Fruit fly (Drosophila melanogaster) whole organism, embryonic: ENCODE results near the gene Arp2.

ENCODE experiments used
- Bdp1 ChIP-seq: fragments of 200-800 bp; sonication (Bioruptor generic); optimal IDR thresholded peaks from 3 replicates; lab custom pipeline; 2016; ENCODE audit warnings: missing biosample characterization, missing genetic modification characterization
- CG1024 ChIP-seq: fragments of 200-800 bp; sonication (Bioruptor generic); IDR thresholded peaks from 2 replicates; pipeline ENCODE4 v1.3.6; 2022; ENCODE audit warnings: missing biosample characterization, missing genetic modification characterization
- CG10979 ChIP-seq: fragments of 200-800 bp; sonication (Bioruptor generic); optimal IDR thresholded peaks from 2 replicates; lab custom pipeline; 2018; ENCODE audit warnings: missing biosample characterization, mild to moderate bottlenecking, missing genetic modification characterization, moderate library complexity
- CG11085 ChIP-seq: fragments of 200-800 bp; sonication (Bioruptor generic); IDR thresholded peaks from 2 replicates; pipeline ENCODE4 v1.3.6; 2022; ENCODE audit warnings: missing biosample characterization, missing genetic modification characterization
- CG12155 ChIP-seq: fragments of 200-800 bp; sonication (Bioruptor generic); optimal IDR thresholded peaks from 3 replicates; lab custom pipeline; 2016; ENCODE audit warnings: missing biosample characterization, missing genetic modification characterization
- CG15073 ChIP-seq: fragments of 200-800 bp; sonication (Bioruptor generic); optimal IDR thresholded peaks from 2 replicates; lab custom pipeline; 2016; ENCODE audit warnings: missing biosample characterization, missing genetic modification characterization
- CG2889 ChIP-seq: fragments of 200-800 bp; sonication (Bioruptor generic); IDR thresholded peaks from 3 replicates; pipeline ENCODE4 v1.3.6; 2022; ENCODE audit warnings: missing biosample characterization, missing genetic modification characterization
- CG30431 ChIP-seq: fragments of 200-800 bp; sonication (Bioruptor generic); optimal IDR thresholded peaks from 2 replicates; lab custom pipeline; 2017; ENCODE audit warnings: missing biosample characterization, missing genetic modification characterization
- CG3065 ChIP-seq: fragments of 200-800 bp; sonication (Bioruptor generic); optimal IDR thresholded peaks from 2 replicates; lab custom pipeline; 2016; ENCODE audit warnings: missing biosample characterization, missing genetic modification characterization
- CG5245 ChIP-seq: fragments of 200-800 bp; sonication (Bioruptor generic); optimal IDR thresholded peaks from 3 replicates; lab custom pipeline; 2016; ENCODE audit warnings: missing biosample characterization, missing genetic modification characterization
- CG7928 ChIP-seq: fragments of 200-800 bp; sonication (Bioruptor generic); optimal IDR thresholded peaks from 2 replicates; lab custom pipeline; 2017; ENCODE audit warnings: missing biosample characterization, mild to moderate bottlenecking, missing genetic modification characterization
- CG8478 ChIP-seq: fragments of >200 bp; optimal IDR thresholded peaks from 2 replicates; lab custom pipeline; 2018
- CG8944 ChIP-seq: fragments of 200-800 bp; sonication (Bioruptor generic); optimal IDR thresholded peaks from 3 replicates; lab custom pipeline; 2016; ENCODE audit warnings: missing biosample characterization, missing genetic modification characterization
- CHES-1-like ChIP-seq: fragments of 200-800 bp; sonication (Bioruptor generic); optimal IDR thresholded peaks from 2 replicates; lab custom pipeline; 2016; ENCODE audit warnings: missing biosample characterization, missing genetic modification characterization
- Dll ChIP-seq: fragments of 200-800 bp; sonication (Bioruptor generic); IDR thresholded peaks from 4 replicates; pipeline ENCODE4 v1.3.6; 2022; ENCODE audit warnings: missing biosample characterization, missing genetic modification characterization; ENCODE audit not compliant: partially characterized antibody
- HLH3B ChIP-seq: fragments of 200-800 bp; sonication (Bioruptor generic); IDR thresholded peaks from 2 replicates; pipeline ENCODE4 v1.3.6; 2022; ENCODE audit warnings: missing biosample characterization, missing genetic modification characterization
- HmgD ChIP-seq: fragments of 200-800 bp; sonication (Bioruptor generic); optimal IDR thresholded peaks from 3 replicates; lab custom pipeline; 2016; ENCODE audit warnings: missing biosample characterization, missing genetic modification characterization
- Kr ChIP-seq: fragments of 200-800 bp; sonication (Bioruptor generic); optimal IDR thresholded peaks from 2 replicates; lab custom pipeline; 2017; ENCODE audit warnings: missing biosample characterization, mild to moderate bottlenecking, missing genetic modification characterization
- Lim3 ChIP-seq: fragments of 200-800 bp; sonication (Bioruptor generic); IDR thresholded peaks from 2 replicates; pipeline ENCODE4 v1.3.6; 2022; ENCODE audit warnings: missing biosample characterization, missing genetic modification characterization
- Lpt ChIP-seq: fragments of >200 bp; optimal IDR thresholded peaks from 2 replicates; lab custom pipeline; 2018; ENCODE audit warnings: missing biosample characterization, missing genetic modification characterization
- Oaz ChIP-seq: fragments of 200-800 bp; sonication (Bioruptor generic); IDR thresholded peaks from 2 replicates; pipeline ENCODE4 v1.3.6; 2022; ENCODE audit warnings: missing biosample characterization, missing genetic modification characterization
- Oli ChIP-seq: fragments of 200-800 bp; sonication (Bioruptor generic); optimal IDR thresholded peaks from 2 replicates; lab custom pipeline; 2018; ENCODE audit warnings: missing biosample characterization, mild to moderate bottlenecking, missing genetic modification characterization, moderate library complexity
- Sox100B ChIP-seq: fragments of 200-800 bp; sonication (Bioruptor generic); optimal IDR thresholded peaks from 3 replicates; lab custom pipeline; 2018; ENCODE audit warnings: missing biosample characterization, mild to moderate bottlenecking, missing genetic modification characterization
- Sox102F ChIP-seq: fragments of 200-800 bp; sonication (Bioruptor generic); optimal IDR thresholded peaks from 2 replicates; lab custom pipeline; 2018; ENCODE audit warnings: missing biosample characterization, mild to moderate bottlenecking, missing genetic modification characterization, moderate library complexity
- Sry-δ ChIP-seq: fragments of 200-800 bp; sonication (Bioruptor generic); optimal IDR thresholded peaks from 2 replicates; lab custom pipeline; 2016; ENCODE audit warnings: missing biosample characterization, missing genetic modification characterization
- YL-1 ChIP-seq: fragments of 200-800 bp; sonication (Bioruptor generic); optimal IDR thresholded peaks from 3 replicates; lab custom pipeline; 2017; ENCODE audit warnings: missing biosample characterization, mild to moderate bottlenecking, missing genetic modification characterization
- ab ChIP-seq: fragments of 200-800 bp; sonication (Bioruptor generic); optimal IDR thresholded peaks from 2 replicates; lab custom pipeline; 2016; ENCODE audit warnings: missing biosample characterization, missing genetic modification characterization
- br ChIP-seq: fragments of >200 bp; optimal IDR thresholded peaks from 2 replicates; lab custom pipeline; 2017
- bsh ChIP-seq, 2 experiments: fragments of 200-800 bp; sonication (Bioruptor generic); optimal IDR thresholded peaks; 2 replicates each; lab custom pipeline; 2017 to 2018; ENCODE audit warnings: mild to moderate bottlenecking in 2 of 2, missing biosample characterization in 2 of 2, missing genetic modification characterization in 2 of 2, moderate library complexity in 1 of 2
- caup ChIP-seq: fragments of 200-800 bp; sonication (Bioruptor generic); optimal IDR thresholded peaks from 3 replicates; lab custom pipeline; 2017; ENCODE audit warnings: missing biosample characterization, mild to moderate bottlenecking, missing genetic modification characterization, moderate library complexity; ENCODE audit not compliant: severe bottlenecking
- cg ChIP-seq: fragments of 200-800 bp; sonication (Bioruptor generic); optimal IDR thresholded peaks from 3 replicates; lab custom pipeline; 2019; ENCODE audit warnings: missing biosample characterization, mild to moderate bottlenecking, missing genetic modification characterization, moderate library complexity
- chinmo ChIP-seq: fragments of 200-800 bp; sonication (Bioruptor generic); IDR thresholded peaks from 4 replicates; pipeline ENCODE4 v1.3.6; 2022; ENCODE audit warnings: missing biosample characterization, missing genetic modification characterization; ENCODE audit not compliant: partially characterized antibody
- cwo ChIP-seq: fragments of 200-800 bp; sonication (Bioruptor generic); optimal IDR thresholded peaks from 3 replicates; lab custom pipeline; 2017; ENCODE audit warnings: missing biosample characterization, missing genetic modification characterization, mild to moderate bottlenecking, moderate library complexity, missing genetic modification reagents
- eyg ChIP-seq: fragments of 200-800 bp; sonication (Bioruptor generic); optimal IDR thresholded peaks from 3 replicates; lab custom pipeline; 2016; ENCODE audit warnings: missing biosample characterization, missing genetic modification characterization
- fru ChIP-seq: fragments of >200 bp; optimal IDR thresholded peaks from 2 replicates; lab custom pipeline; 2017
- ham ChIP-seq: fragments of 200-800 bp; sonication (Bioruptor generic); IDR thresholded peaks from 2 replicates; pipeline ENCODE4 v1.3.6; 2022; ENCODE audit warnings: missing biosample characterization, missing genetic modification characterization
- hkb ChIP-seq, 2 experiments: fragments of 200-800 bp in 1 of 2; fragments of >200 bp in 1 of 2; sonication (Bioruptor generic) in 1 of 2; IDR thresholded peaks in 1 of 2; optimal IDR thresholded peaks in 1 of 2; 2 replicates each; pipeline versions ENCODE4 v1.3.6 to Lab custom; 2017 to 2022; ENCODE audit warnings: missing biosample characterization in 1 of 2, missing genetic modification characterization in 1 of 2
- lilli ChIP-seq: fragments of 200-800 bp; sonication (Bioruptor generic); optimal IDR thresholded peaks from 3 replicates; lab custom pipeline; 2016; ENCODE audit warnings: missing biosample characterization, missing genetic modification characterization
- lola ChIP-seq, 3 experiments: fragments of >200 bp in 2 of 3; fragments of 200-800 bp in 1 of 3; sonication (Bioruptor generic) in 1 of 3; optimal IDR thresholded peaks; 2 replicates each; lab custom pipeline; 2017 to 2019; ENCODE audit warnings: missing biosample characterization in 3 of 3, missing genetic modification characterization in 3 of 3, mild to moderate bottlenecking in 1 of 3, moderate library complexity in 1 of 3
- luna ChIP-seq: fragments of 200-800 bp; sonication (Bioruptor generic); optimal IDR thresholded peaks from 2 replicates; lab custom pipeline; 2016; ENCODE audit warnings: missing biosample characterization, missing genetic modification characterization
- mirr ChIP-seq: fragments of 200-800 bp; sonication (Bioruptor generic); optimal IDR thresholded peaks from 3 replicates; lab custom pipeline; 2018; ENCODE audit warnings: missing biosample characterization, mild to moderate bottlenecking, missing genetic modification characterization
- otp ChIP-seq: fragments of 200-800 bp; sonication (Bioruptor generic); IDR thresholded peaks from 3 replicates; pipeline ENCODE4, ENCODE4 v1.3.6; 2022; ENCODE audit warnings: missing biosample characterization, missing genetic modification characterization
- peb ChIP-seq: fragments of 200-800 bp; sonication (Bioruptor generic); IDR thresholded peaks from 2 replicates; pipeline ENCODE4 v1.3.6; 2022; ENCODE audit warnings: missing biosample characterization, missing genetic modification characterization
- pzg ChIP-seq: fragments of 200-800 bp; sonication (Bioruptor generic); optimal IDR thresholded peaks from 3 replicates; lab custom pipeline; 2018; ENCODE audit warnings: missing biosample characterization, mild to moderate bottlenecking, missing genetic modification characterization, moderate library complexity
- shn ChIP-seq: fragments of 200-800 bp; sonication (Bioruptor generic); optimal IDR thresholded peaks from 3 replicates; lab custom pipeline; 2016; ENCODE audit warnings: missing biosample characterization, missing genetic modification characterization
- slou ChIP-seq: fragments of 200-800 bp; sonication (Bioruptor generic); optimal IDR thresholded peaks from 3 replicates; lab custom pipeline; 2016; ENCODE audit warnings: missing biosample characterization, missing genetic modification characterization
- slp2 ChIP-seq: fragments of 200-800 bp; sonication (Bioruptor generic); optimal IDR thresholded peaks from 2 replicates; lab custom pipeline; 2016; ENCODE audit warnings: missing biosample characterization, missing genetic modification characterization
- sob ChIP-seq: fragments of 200-800 bp; sonication (Bioruptor generic); IDR thresholded peaks from 2 replicates; pipeline ENCODE4 v1.3.6; 2022; ENCODE audit warnings: missing biosample characterization, missing genetic modification characterization
- tup ChIP-seq: fragments of 200-800 bp; sonication (Bioruptor generic); optimal IDR thresholded peaks from 2 replicates; lab custom pipeline; 2016; ENCODE audit warnings: missing biosample characterization, mild to moderate bottlenecking, missing genetic modification characterization, moderate library complexity
- unc-4 ChIP-seq: fragments of 200-800 bp; sonication (Bioruptor generic); IDR thresholded peaks from 2 replicates; pipeline ENCODE4 v1.3.6; 2022; ENCODE audit warnings: missing biosample characterization, missing genetic modification characterization; ENCODE audit not compliant: partially characterized antibody
- vvl ChIP-seq: fragments of 200-800 bp; sonication (Bioruptor generic); IDR thresholded peaks from 2 replicates; pipeline ENCODE4 v1.3.6; 2022; ENCODE audit warnings: missing biosample characterization, missing genetic modification characterization
- wek ChIP-seq: fragments of 200-800 bp; sonication (Bioruptor generic); optimal IDR thresholded peaks from 3 replicates; lab custom pipeline; 2018; ENCODE audit warnings: missing biosample characterization, mild to moderate bottlenecking, missing genetic modification characterization, moderate library complexity
- wor ChIP-seq: fragments of 200-800 bp; sonication (Bioruptor generic); IDR thresholded peaks from 2 replicates; pipeline ENCODE4 v1.3.6; 2022; ENCODE audit warnings: missing biosample characterization, missing genetic modification characterization

The Arp2 gene

dm6 chrX:16552968-16553417 is 775 bp downstream of the Arp2 start (continued):
- TF ChIP-seq mirr (GFP tag; lab: Kevin White, UChicago) (no peak), slou (GFP tag; lab: Kevin White, UChicago) (no peak), pzg (GFP tag; lab: Kevin White, UChicago) (no peak), CG5245 (no peak), Dll (GFP tag; lab: Robert Waterston, UW) (no peak), hkb (optimal IDR thresholded peaks at IDR 0.05; lab: Kevin White, UChicago) (no peak), hkb (GFP tag; IDR thresholded peaks at IDR 0.05; lab: Robert Waterston, UW) (no peak), CG8478 (lab: Kevin White, UChicago) (peak; percentile 84), CG1024 (no peak), slp2 (no peak), unc-4 (GFP tag; lab: Robert Waterston, UW) (no peak), CG10979 (tag; lab: Kevin White, UChicago) (no peak), Sry-δ (GFP tag; lab: Kevin White, UChicago) (peak; percentile 23), Lpt (peak; percentile 9), CG2889 (no peak), fru (lab: Kevin White, UChicago) (no peak), shn (no peak), sob (GFP tag; lab: Robert Waterston, UW) (no peak), tup (no peak), CHES-1-like (no peak), otp (no peak), Bdp1 (GFP tag; lab: Kevin White, UChicago) (no peak), wor (GFP tag; lab: Robert Waterston, UW) (no peak), lilli (GFP tag; lab: Kevin White, UChicago) (no peak), YL-1 (GFP tag; lab: Kevin White, UChicago) (no peak), vvl (GFP tag; lab: Robert Waterston, UW) (no peak), bsh (GFP tag; optimal IDR thresholded peaks at IDR 0.05; lab: Kevin White, UChicago) (no peak), ab (no peak), CG30431 (no peak), CG12155 (GFP tag; lab: Kevin White, UChicago) (no peak), HmgD (GFP tag; lab: Kevin White, UChicago) (peak; percentile 46), cwo (GFP tag; lab: Kevin White, UChicago) (no peak), caup (GFP tag; lab: Kevin White, UChicago) (no peak), ham (GFP tag; lab: Robert Waterston, UW) (no peak), luna (no peak), br (lab: Kevin White, UChicago) (no peak), lola (GFP tag; optimal IDR thresholded peaks at IDR 0.05; lab: Kevin White, UChicago) (no peak), CG3065 (GFP tag; lab: Kevin White, UChicago) (no peak), wek (GFP tag; lab: Kevin White, UChicago) (no peak), Lim3 (no peak), Sox102F (GFP tag; lab: Kevin White, UChicago) (no peak), HLH3B (GFP tag; lab: Robert Waterston, UW) (no peak), CG8944 (GFP tag; lab: Kevin White, UChicago) (no peak), Kr (GFP tag; lab: Kevin White, UChicago) (no peak), cg (GFP tag; lab: Kevin White, UChicago) (peak; percentile 77), CG11085 (GFP tag; lab: Robert Waterston, UW) (no peak), Oaz (GFP tag; lab: Robert Waterston, UW) (no peak), chinmo (GFP tag; lab: Robert Waterston, UW) (peak; percentile 90; the same call in 2 of the 4 replicates), Sox100B (GFP tag; lab: Kevin White, UChicago) (no peak), Oli (no peak), eyg (GFP tag; lab: Kevin White, UChicago) (no peak), CG15073 (GFP tag; lab: Kevin White, UChicago) (no peak), CG7928 (GFP tag; lab: Kevin White, UChicago) (no peak), peb (GFP tag; lab: Robert Waterston, UW) (no peak)
